Fruit fly (Drosophila melanogaster) Kc167 (cell line): ENCODE measurements around the gene CG46307.

Experiments
- Myc ChIP-seq: fragments of >200 bp; optimal IDR thresholded peaks from 2 replicates; lab custom pipeline; 2017; ENCODE audit warnings: missing external identifiers
- Sin3A ChIP-seq: fragments of >200 bp; optimal IDR thresholded peaks from 2 replicates; lab custom pipeline; 2018; ENCODE audit warnings: missing external identifiers
- h ChIP-seq: fragments of >200 bp; optimal IDR thresholded peaks from 3 replicates; lab custom pipeline; 2018; ENCODE audit warnings: missing external identifiers
- insv ChIP-seq: fragments of >200 bp; optimal IDR thresholded peaks from 3 replicates; lab custom pipeline; 2018; ENCODE audit warnings: missing external identifiers
- psq ChIP-seq: fragments of >200 bp; optimal IDR thresholded peaks from 2 replicates; lab custom pipeline; 2017; ENCODE audit warnings: missing external identifiers
- ttk ChIP-seq: sonication (Bioruptor generic); optimal IDR thresholded peaks from 2 replicates; lab custom pipeline; 2017; ENCODE audit warnings: missing external identifiers

- TF ChIP-seq psq (lab: Kevin White, UChicago) = no peak
- TF ChIP-seq Sin3A (lab: Kevin White, UChicago) = no peak
- TF ChIP-seq insv (lab: Kevin White, UChicago) = no peak
- no peak for TF ChIP-seq ttk (lab: Kevin White, UChicago)
- no peak for TF ChIP-seq h (lab: Kevin White, UChicago)
- no peak for TF ChIP-seq Myc (lab: Kevin White, UChicago)
These were observed 26.5 kb upstream of the CG46307 start for dm6 chr2L:21077849-21078248.
